Fruit fly (Drosophila melanogaster): Measurements from ENCODE around the gene Alp12.

DNA sequence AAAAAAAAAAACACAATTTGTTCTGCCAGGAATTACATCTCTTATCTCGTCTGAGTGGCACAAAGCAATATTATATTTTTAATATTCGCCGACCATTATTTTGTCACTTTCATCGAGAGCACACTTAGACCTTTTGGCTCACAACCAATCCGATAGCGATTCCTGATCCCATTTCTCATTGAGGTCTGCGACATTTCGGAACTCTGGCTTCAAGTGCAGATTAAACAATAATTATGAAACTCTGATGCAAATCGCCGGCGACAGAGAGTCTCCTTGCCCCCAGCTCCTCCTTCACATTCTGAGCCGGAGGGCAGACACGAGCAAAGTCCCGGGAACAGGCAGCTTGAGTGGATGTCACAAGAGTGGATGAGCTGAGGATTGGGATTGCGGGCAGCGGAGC lies 45.2 kb downstream of the Alp12 start:
- TF ChIP-seq Hr96 (GFP tag; optimal IDR thresholded peaks at IDR 0.05) (no peak), kay (GFP tag; ENCODE audit: borderline replicate concordance) (no peak), CG14711 (tag; optimal IDR thresholded peaks at IDR 0.05) (no peak), ovo (GFP tag; optimal IDR thresholded peaks at IDR 0.05) (no peak), Clk (GFP tag; optimal IDR thresholded peaks at IDR 0.05) (no peak), toe (GFP tag; optimal IDR thresholded peaks at IDR 0.05) (no peak), Crg-1 (GFP tag; optimal IDR thresholded peaks at IDR 0.05) (no peak), CG11617 (GFP tag; optimal IDR thresholded peaks at IDR 0.05) (no peak), Mnt (GFP tag; optimal IDR thresholded peaks at IDR 0.05) (no peak), cnc (optimal IDR thresholded peaks at IDR 0.05) (no peak), CG7045 (GFP tag; optimal IDR thresholded peaks at IDR 0.05) (no peak)

Measured in whole organism, adult.